Fruit fly (Drosophila melanogaster): ENCODE data around the gene Cnx99A.

Cnx99A gene

DNA sequence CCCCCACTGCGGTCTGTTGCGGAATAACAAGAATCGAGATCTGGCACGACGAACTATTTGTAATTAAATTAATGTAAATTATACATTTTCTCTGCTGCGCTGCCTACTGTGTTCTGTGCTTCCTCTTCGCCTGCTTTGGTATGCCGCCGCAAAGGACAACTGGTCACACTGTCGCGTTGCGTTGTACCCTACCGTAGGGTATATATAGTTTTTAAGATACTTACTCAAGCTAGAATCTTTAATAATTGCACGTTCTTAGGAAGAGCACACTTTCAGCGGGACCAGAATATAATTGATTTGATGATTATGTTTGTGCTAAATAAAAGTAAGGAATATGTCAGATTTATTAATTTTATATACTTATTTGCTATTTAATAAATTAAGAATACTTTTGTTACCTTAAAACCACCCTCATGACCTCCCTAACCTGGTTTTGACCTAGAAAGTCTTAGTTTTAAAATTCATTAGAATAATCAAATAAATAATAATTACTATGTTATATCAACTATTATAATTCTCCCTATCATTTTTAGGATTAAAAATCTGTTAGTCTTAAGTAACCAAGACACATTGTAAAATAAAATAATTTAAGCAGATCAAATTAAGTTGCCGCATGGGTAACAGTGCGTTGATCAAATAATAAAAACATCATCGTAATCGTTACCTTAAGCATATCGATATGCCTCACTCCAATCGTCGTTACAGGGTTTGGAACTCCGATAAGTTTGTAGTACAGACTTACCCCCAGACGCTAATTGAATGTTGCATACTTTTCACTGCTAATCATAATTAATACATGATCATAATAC lies at the start of gene Cnx99A (continued):
- TF ChIP-seq C15 (GFP tag; IDR thresholded peaks at IDR 0.05) (peak; percentile 70; the same call in 2 of the 3 replicates), al (GFP tag; IDR thresholded peaks at IDR 0.05) (peak; percentile 86), CG7963 (GFP tag; IDR thresholded peaks at IDR 0.05; ENCODE audit: partially characterized antibody) (0 out of 3 replicates have a peak, but pooled peaks have one; percentile 23), ara (GFP tag; IDR thresholded peaks at IDR 0.05) (peak; percentile 81), vvl (GFP tag; IDR thresholded peaks at IDR 0.05) (peak; percentile 93), CG30431 (GFP tag; optimal IDR thresholded peaks at IDR 0.05) (peak; percentile 65), lab (GFP tag; optimal IDR thresholded peaks at IDR 0.05) (peak; percentile 83), CG10267 (tag; optimal IDR thresholded peaks at IDR 0.05) (peak; percentile 80), CG12104 (GFP tag; optimal IDR thresholded peaks at IDR 0.05) (peak; percentile 50), emc (GFP tag; optimal IDR thresholded peaks at IDR 0.05) (peak; percentile 44), Dip2 (GFP tag; IDR thresholded peaks at IDR 0.05) (0 out of 2 replicates have a peak, but pooled peaks have one; percentile 8), wek (GFP tag; optimal IDR thresholded peaks at IDR 0.05) (peak; percentile 11), wor (GFP tag; IDR thresholded peaks at IDR 0.05) (peak; percentile 54), HLHmδ (GFP tag; optimal IDR thresholded peaks at IDR 0.05) (peak; percentile 48), zen (tag; optimal IDR thresholded peaks at IDR 0.05) (peak; percentile 67), CG13894 (tag; optimal IDR thresholded peaks at IDR 0.05) (peak; percentile 62), row (GFP tag; IDR thresholded peaks at IDR 0.05) (peak; percentile 94), CG7556 (GFP tag; optimal IDR thresholded peaks at IDR 0.05) (peak; percentile 78), org-1 (GFP tag; optimal IDR thresholded peaks at IDR 0.05) (peak; percentile 55), shn (GFP tag; optimal IDR thresholded peaks at IDR 0.05) (peak; percentile 54), CG2889 (GFP tag; IDR thresholded peaks at IDR 0.05) (peak; percentile 58; the same call in 2 of the 3 replicates), CG43689 (GFP tag; IDR thresholded peaks at IDR 0.05) (peak; percentile 68), slbo (GFP tag; IDR thresholded peaks at IDR 0.05) (peak; percentile 96), CG7786 (GFP tag; optimal IDR thresholded peaks at IDR 0.05) (peak; percentile 32), kni (GFP tag; optimal IDR thresholded peaks at IDR 0.05) (peak; percentile 9), seq (GFP tag; IDR thresholded peaks at IDR 0.05) (peak; percentile 68), CG3163 (GFP tag; optimal IDR thresholded peaks at IDR 0.05) (peak; percentile 11), CG18262 (tag; optimal IDR thresholded peaks at IDR 0.05) (peak; percentile 80), ro (GFP tag; IDR thresholded peaks at IDR 0.05) (peak; percentile 68), CG9215 (GFP tag; IDR thresholded peaks at IDR 0.05) (peak; percentile 75), Aef1 (GFP tag; IDR thresholded peaks at IDR 0.05) (peak; percentile 80), dimm (GFP tag; IDR thresholded peaks at IDR 0.05) (peak; percentile 56), pros (GFP tag; optimal IDR thresholded peaks at IDR 0.05) (peak; percentile 2), cwo (GFP tag; optimal IDR thresholded peaks at IDR 0.05) (peak; percentile 56), Eip74EF (GFP tag; optimal IDR thresholded peaks at IDR 0.05) (peak in 1 of 2 experiments; percentile 36), Abd-B (GFP tag; optimal IDR thresholded peaks at IDR 0.05) (peak; percentile 50), CG10462 (GFP tag; optimal IDR thresholded peaks at IDR 0.05) (peak; percentile 32), CG5245 (GFP tag; optimal IDR thresholded peaks at IDR 0.05) (peak; percentile 67), CG8089 (GFP tag; optimal IDR thresholded peaks at IDR 0.05) (peak; percentile 50), gt (GFP tag; IDR thresholded peaks at IDR 0.05) (peak; percentile 54), CG10543 (GFP tag; optimal IDR thresholded peaks at IDR 0.05) (peak; percentile 64), CG18764 (GFP tag; optimal IDR thresholded peaks at IDR 0.05) (peak; percentile 56), dysf (GFP tag; IDR thresholded peaks at IDR 0.05) (peak; percentile 86), NFAT (GFP tag; IDR thresholded peaks at IDR 0.05) (peak; percentile 91), nmo (GFP tag; optimal IDR thresholded peaks at IDR 0.05) (peak; percentile 75), CG7271 (tag; optimal IDR thresholded peaks at IDR 0.05) (peak; percentile 34), CG3407 (GFP tag; optimal IDR thresholded peaks at IDR 0.05) (peak; percentile 52), dati (GFP tag; IDR thresholded peaks at IDR 0.05) (peak; percentile 76), tap (tag; optimal IDR thresholded peaks at IDR 0.05) (peak; percentile 69)
